Fruit fly (Drosophila melanogaster) Kc167 (cell line): ENCODE measurements around the gene CG31249.

Experiments used
- Myc ChIP-seq: fragments of >200 bp; optimal IDR thresholded peaks from 2 replicates; lab custom pipeline; 2017; ENCODE audit warnings: missing external identifiers
- Sin3A ChIP-seq: fragments of >200 bp; optimal IDR thresholded peaks from 2 replicates; lab custom pipeline; 2018; ENCODE audit warnings: missing external identifiers
- h ChIP-seq: fragments of >200 bp; optimal IDR thresholded peaks from 3 replicates; lab custom pipeline; 2018; ENCODE audit warnings: missing external identifiers
- insv ChIP-seq: fragments of >200 bp; optimal IDR thresholded peaks from 3 replicates; lab custom pipeline; 2018; ENCODE audit warnings: missing external identifiers
- psq ChIP-seq: fragments of >200 bp; optimal IDR thresholded peaks from 2 replicates; lab custom pipeline; 2017; ENCODE audit warnings: missing external identifiers
- ttk ChIP-seq: sonication (Bioruptor generic); optimal IDR thresholded peaks from 2 replicates; lab custom pipeline; 2017; ENCODE audit warnings: missing external identifiers

CG31249 gene

DNA sequence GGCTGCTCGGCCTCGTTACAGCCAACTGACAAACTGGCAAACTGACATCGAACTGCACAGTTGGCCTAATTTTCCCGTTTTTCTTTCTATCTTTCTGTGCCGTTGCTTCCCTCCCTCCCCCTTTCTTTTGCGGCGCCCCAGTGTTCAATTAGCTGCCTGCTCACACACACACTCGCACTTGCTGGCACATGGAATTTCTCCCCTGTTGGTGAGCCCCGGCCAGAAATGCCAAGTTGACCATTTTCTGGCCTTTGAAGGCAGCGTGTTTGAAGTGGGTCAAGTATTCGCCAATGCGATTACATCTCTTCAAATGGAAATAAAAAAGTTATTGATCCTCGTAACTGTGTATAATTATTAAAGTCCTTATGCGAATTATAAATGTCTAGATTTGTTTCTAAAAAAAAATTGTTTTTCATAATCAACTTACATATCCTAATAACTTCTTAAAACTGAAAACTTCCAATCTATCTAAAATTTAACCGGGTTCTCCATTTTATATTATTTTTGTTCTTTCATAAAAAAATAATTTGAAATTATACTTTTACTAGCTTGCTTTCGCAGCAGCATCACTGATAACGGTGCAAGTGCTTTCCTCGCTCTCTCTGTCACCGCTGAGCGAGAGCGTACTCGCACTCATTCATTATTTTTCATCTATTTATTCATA is 6.1 kb downstream of the CG31249 start:
- TF ChIP-seq psq (lab: Kevin White, UChicago) (no peak), Sin3A (lab: Kevin White, UChicago) (no peak), Myc (lab: Kevin White, UChicago) (no peak), insv (lab: Kevin White, UChicago) (no peak), ttk (lab: Kevin White, UChicago) (no peak), h (lab: Kevin White, UChicago) (no peak)

DNA sequence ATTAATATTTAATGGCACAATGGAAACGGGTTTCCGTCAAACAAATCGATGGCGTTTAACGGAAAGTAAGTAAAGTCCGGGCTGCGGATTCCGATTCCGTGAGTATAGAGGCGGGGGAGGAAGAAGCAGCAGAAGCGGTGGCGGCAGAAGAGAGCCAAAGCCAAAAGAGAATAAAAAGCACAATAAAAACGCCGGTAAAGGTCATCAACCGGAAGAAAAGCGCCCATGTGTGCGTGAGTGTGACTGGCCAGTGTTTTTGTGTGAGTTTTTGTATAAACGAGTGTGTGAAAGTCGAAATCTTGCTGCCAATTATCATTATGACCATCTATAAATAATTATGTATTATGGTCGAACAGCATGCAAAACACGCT is 6.6 kb downstream of the CG31249 start:
- TF ChIP-seq psq (lab: Kevin White, UChicago) (no peak), h (lab: Kevin White, UChicago) (no peak), ttk (lab: Kevin White, UChicago) (no peak), Myc (lab: Kevin White, UChicago) (no peak), insv (lab: Kevin White, UChicago) (no peak), Sin3A (lab: Kevin White, UChicago) (no peak)

DNA sequence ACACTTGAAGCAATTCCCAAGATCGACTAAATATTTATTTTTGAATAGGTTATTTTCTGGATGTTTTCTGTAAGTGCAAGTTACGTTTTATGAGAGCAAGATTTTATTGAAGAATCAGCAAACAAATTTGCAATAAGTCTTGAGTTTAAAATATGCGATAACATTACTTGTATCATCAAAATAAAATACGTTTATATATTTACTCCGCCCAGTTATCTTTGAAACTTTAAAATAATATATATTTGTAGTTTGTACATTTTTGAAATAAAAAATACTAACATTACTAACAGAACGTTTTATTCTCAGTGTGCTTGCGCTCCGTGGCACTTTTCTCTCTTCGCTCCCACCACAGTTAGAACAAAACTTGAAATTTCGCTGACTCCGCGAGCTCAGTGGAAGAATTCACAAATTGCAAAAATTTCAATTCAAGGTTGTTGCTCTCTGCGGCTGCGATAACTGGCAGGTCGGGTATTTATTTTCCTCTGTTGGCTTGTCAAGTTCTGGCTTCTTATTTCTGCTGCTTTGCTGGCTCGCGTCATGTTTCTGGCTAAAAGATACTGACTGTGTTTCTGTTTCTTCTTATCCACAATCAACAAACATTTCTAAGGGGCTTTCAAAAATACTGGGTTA is 7.4 kb downstream of the CG31249 start:
- no peak for TF ChIP-seq ttk (lab: Kevin White, UChicago)
- no peak for TF ChIP-seq Myc (lab: Kevin White, UChicago)
- TF ChIP-seq h (lab: Kevin White, UChicago), result no peak
- no peak for TF ChIP-seq insv (lab: Kevin White, UChicago)
- no peak for TF ChIP-seq psq (lab: Kevin White, UChicago)
- TF ChIP-seq Sin3A (lab: Kevin White, UChicago), result no peak

DNA sequence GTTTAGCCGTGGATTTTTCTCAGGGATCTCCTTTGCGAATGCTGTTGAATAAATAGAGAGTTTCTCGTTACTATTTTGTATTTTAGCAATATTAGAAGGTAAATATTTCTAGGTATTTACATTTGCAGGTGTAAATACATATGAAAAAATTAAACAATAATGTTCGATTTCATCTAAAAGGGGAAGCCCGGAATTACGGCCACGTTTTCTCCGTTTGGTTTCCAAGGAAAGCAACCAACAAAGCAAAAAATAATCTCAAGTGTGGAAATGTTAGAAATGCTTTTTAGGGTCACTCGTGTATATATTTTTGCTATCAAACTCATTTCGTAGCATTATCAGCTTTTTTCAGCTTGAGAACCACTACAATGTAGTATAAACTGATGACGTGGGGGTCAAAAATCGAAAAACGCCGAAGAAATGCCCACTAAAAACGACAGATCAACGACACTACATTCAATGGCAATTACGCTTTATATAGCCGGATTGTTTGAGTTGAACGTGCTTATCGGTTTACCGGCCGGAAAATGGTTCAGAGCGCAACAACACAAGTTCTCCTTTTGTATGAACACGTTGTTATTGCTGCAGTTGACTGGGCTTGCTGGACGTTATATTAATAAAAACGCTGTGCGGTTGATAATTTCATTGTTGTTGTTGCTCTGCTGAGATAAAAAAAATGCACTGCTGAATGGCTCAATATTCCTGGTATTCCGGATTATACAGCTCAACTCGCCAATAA is 8.6 kb downstream of the CG31249 start:
- TF ChIP-seq Sin3A (lab: Kevin White, UChicago) (no peak), insv (lab: Kevin White, UChicago) (no peak), ttk (lab: Kevin White, UChicago) (no peak), Myc (lab: Kevin White, UChicago) (no peak), psq (lab: Kevin White, UChicago) (no peak), h (lab: Kevin White, UChicago) (no peak)

DNA sequence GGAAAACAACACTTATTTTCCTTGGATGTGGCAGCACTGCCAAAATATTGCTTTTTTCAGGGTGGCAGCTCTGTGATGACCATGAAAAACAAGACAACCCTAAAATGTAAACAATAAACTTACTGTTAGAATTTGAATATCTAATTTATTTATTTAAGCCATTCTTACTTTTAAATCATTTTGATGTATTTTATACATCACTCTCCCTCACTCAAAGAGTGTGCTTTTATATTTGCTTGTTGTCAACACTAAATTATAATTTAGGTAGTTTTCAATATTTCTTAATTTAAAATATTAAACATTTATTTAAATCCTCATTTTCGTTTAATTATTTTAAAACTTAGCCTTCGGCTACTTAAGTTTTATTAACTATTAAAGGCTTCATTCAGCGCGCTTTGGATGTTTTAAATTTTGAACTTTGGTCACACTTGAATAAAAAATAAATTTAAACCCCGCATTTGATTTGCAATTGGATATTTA is 16.0 kb downstream of the CG31249 start, which contains the start of the genes CG7523 and Mps1:
Gene CG7523 (minus strand): TSS at position 39 of the 480 bp plus-strand sequence.
Gene Mps1 (plus strand): TSS at position 415 of the 480 bp plus-strand sequence.
- TF ChIP-seq Myc (lab: Kevin White, UChicago) (no peak), ttk (lab: Kevin White, UChicago) (no peak), psq (lab: Kevin White, UChicago) (no peak), h (lab: Kevin White, UChicago) (no peak), Sin3A (lab: Kevin White, UChicago) (no peak), insv (lab: Kevin White, UChicago) (no peak)

DNA sequence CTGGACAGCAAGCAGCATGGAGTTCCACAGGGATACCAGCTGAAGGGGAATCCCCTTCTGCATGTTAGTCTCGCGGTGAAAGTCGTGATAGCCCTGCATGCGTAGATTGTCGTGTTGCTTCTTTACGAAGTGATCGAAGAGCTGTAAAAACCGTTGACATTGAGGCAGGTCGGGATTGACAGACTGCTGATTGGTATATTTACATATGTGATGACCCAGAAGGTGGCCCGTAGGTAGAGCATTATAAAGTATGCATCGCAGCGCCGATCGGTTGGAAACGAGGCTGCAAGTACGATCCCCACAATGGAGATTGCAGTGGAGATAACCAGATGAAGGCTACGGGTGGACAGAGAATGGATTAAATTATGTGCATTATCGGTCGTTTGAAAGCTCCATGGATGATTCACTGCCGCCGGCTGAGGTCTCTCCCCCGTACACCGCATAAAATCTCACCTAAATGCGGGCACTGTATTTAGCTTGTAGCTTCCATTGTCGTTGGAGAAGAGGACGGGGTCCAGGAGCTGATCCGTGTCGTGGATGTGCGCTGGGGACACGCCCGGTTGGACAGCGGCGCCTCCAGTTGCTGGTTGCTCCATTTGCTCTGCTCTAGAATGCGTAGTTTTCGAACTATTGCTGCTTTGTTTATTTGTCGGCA is 16.5 kb downstream of the CG31249 start:
- TF ChIP-seq Myc (lab: Kevin White, UChicago) (no peak), ttk (lab: Kevin White, UChicago) (no peak), h (lab: Kevin White, UChicago) (no peak)

DNA sequence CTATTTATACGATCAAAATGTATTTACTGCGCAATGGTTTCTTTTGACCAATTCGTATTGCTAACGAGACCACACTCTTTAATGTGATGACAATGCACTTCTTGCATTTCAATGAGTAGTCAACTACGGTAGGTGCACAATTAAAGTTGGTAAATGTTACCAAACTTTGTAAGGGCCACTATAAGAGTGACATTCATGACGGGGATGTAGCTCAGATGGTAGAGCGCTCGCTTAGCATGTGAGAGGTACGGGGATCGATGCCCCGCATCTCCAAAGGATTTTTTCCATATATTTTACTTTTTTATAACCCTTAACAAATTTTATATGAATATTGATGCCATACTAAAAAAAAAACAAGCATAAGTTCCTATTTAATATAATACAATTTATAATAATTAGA is 18.9 kb downstream of the CG31249 start:
- TF ChIP-seq ttk (lab: Kevin White, UChicago) (no peak), psq (lab: Kevin White, UChicago) (no peak), Myc (lab: Kevin White, UChicago) (no peak), Sin3A (lab: Kevin White, UChicago) (no peak)

DNA sequence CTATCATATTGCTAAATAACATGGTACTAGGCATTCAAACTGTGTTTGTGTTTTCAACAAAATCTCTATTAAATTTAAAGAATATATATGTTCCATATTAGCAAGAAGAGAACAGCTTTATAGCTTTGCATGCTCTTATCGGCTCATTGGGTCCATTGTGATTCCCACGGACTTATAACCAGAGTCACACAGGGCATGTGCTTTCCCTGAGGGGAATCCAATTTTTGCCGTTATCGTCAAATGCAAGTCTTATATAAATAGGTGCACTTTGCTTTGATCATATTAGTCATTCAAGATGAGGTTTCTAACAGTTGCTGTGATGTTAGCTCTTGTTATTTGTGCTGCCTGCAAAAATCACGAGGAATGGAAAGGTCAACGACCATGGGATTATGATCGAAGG is 19.6 kb downstream of the CG31249 start, which contains the start of gene CG45045:
Gene CG45045 (plus strand): TSS at position 294 of the 400 bp plus-strand sequence.
- TF ChIP-seq ttk (lab: Kevin White, UChicago) (no peak), Myc (lab: Kevin White, UChicago) (no peak), Sin3A (lab: Kevin White, UChicago) (no peak), h (lab: Kevin White, UChicago) (no peak), psq (lab: Kevin White, UChicago) (no peak), insv (lab: Kevin White, UChicago) (no peak)

DNA sequence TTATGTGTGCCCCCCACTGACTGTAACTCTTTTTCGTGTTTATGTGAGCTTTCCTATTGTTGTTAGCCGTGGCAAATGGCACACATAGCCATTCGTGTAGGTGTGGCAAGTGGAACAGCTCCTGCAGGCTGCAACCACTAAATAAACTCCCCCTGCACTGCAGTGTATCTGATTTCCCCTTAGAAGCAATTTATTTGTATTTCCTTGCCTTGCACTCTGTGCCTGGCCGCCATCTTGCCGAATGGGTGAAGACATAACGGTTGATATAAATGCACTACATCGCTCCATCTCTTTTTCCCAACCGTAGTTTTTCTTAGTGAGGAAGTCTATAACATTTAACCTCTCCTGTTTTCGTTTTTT is 20.1 kb downstream of the CG31249 start:
- TF ChIP-seq insv (lab: Kevin White, UChicago) (no peak), Sin3A (lab: Kevin White, UChicago) (no peak), h (lab: Kevin White, UChicago) (no peak), psq (lab: Kevin White, UChicago) (no peak), Myc (lab: Kevin White, UChicago) (no peak), ttk (lab: Kevin White, UChicago) (no peak)

DNA sequence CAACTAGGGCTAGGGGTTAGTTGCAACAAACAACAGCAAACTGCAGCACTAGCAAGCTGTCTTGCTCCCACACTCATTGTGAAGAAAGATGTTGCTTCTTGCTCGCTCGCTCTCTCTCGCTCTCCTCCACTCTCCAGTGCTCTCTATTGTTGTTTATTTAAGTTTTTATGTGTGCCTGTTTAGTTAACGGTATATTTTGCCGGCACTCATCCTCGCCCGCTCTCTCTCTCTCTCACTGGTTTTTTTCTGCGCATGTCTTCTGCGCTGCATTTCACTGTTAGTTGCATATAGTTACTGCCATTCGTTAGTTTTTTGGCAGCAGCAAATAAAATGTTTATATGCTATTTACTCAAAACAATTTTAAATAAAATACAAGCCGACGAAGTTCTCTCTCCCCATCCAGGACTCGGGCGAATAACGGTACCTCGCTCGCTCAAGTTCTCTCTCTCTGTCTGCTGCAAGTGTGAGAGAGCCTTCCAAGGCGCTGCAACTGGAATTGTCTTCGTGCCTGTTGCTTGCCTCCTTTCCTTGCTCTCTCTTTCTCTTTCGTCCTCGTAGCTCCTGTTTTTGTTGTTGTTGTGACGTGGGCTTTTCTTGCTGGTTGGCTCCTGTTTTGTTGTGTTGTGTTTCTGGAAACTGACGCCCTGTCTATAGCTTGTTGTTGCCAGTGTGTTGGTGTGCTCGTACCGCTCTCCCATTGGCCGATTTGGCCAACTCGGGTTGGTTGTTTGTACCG is 20.6 kb downstream of the CG31249 start:
- TF ChIP-seq h (lab: Kevin White, UChicago) (no peak), ttk (lab: Kevin White, UChicago) (no peak), psq (lab: Kevin White, UChicago) (no peak), Sin3A (lab: Kevin White, UChicago) (no peak)
